Fruit fly (Drosophila melanogaster) Kc167 (cell line): Measurements from ENCODE around the gene Nrg.

Experiments used
- Sin3A ChIP-seq: fragments of >200 bp; optimal IDR thresholded peaks from 2 replicates; lab custom pipeline; 2018; ENCODE audit warnings: missing external identifiers
- h ChIP-seq: fragments of >200 bp; optimal IDR thresholded peaks from 3 replicates; lab custom pipeline; 2018; ENCODE audit warnings: missing external identifiers
- insv ChIP-seq: fragments of >200 bp; optimal IDR thresholded peaks from 3 replicates; lab custom pipeline; 2018; ENCODE audit warnings: missing external identifiers
- psq ChIP-seq: fragments of >200 bp; optimal IDR thresholded peaks from 2 replicates; lab custom pipeline; 2017; ENCODE audit warnings: missing external identifiers
- ttk ChIP-seq: sonication (Bioruptor generic); optimal IDR thresholded peaks from 2 replicates; lab custom pipeline; 2017; ENCODE audit warnings: missing external identifiers

DNA sequence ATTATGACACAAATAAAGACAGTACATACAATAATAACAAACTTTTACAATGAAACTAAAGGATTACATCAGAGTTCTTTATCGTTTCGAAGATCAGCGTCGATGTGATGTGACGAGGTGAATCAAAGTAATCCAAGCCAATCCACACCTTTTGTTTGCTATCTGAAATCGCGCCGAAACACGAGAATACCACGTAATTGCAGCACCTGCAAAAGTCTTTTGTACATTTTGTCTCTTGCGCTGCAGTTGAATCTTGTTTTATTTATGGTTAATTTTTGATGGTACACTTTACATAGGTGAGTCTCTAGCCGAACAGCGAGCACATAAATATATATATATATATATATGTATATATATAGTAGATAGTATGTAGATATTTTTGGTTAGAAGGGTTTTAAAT lies 32.4 kb upstream of the Nrg start:
- TF ChIP-seq ttk (lab: Kevin White, UChicago) (no peak), h (lab: Kevin White, UChicago) (no peak), psq (no peak), Sin3A (no peak), insv (lab: Kevin White, UChicago) (no peak)
